Worm (Caenorhabditis elegans) whole organism, early embryonic: ENCODE measurements around the gene cox-14.

Source experiments
- B0310.2 ChIP-seq: sonication (generic microtip); optimal IDR thresholded peaks from 2 replicates; lab custom pipeline; 2016; ENCODE audit warnings: mild to moderate bottlenecking, missing genetic modification characterization, missing compliant biosample characterization
- F13C5.2 ChIP-seq: sonication (generic microtip); optimal IDR thresholded peaks from 2 replicates; lab custom pipeline; 2017; ENCODE audit warnings: mild to moderate bottlenecking, missing genetic modification characterization, inconsistent platforms, missing compliant biosample characterization
- aly-1 ChIP-seq: sonication (generic microtip); optimal IDR thresholded peaks from 2 replicates; lab custom pipeline; 2016; ENCODE audit warnings: missing genetic modification characterization, missing compliant biosample characterization
- ama-1 ChIP-seq: fragments of 150-350 bp; optimal IDR thresholded peaks from 2 replicates; lab custom pipeline; 2014
- ceh-13 ChIP-seq: fragments of 200-800 bp; sonication (Bioruptor generic); optimal IDR thresholded peaks from 2 replicates; lab custom pipeline; 2018; ENCODE audit warnings: mild to moderate bottlenecking, missing genetic modification characterization, missing compliant biosample characterization
- ceh-36 ChIP-seq: sonication (generic microtip); optimal IDR thresholded peaks from 2 replicates; lab custom pipeline; 2016; ENCODE audit warnings: missing genetic modification characterization, inconsistent platforms, missing compliant biosample characterization
- ets-7 ChIP-seq: sonication (generic microtip); optimal IDR thresholded peaks from 2 replicates; lab custom pipeline; 2016; ENCODE audit warnings: missing genotype, missing genetic modification characterization, missing compliant biosample characterization
- flt-1 ChIP-seq: fragments of 200-800 bp; sonication (Bioruptor generic); IDR thresholded peaks from 2 replicates; pipeline ENCODE4 v1.3.6; 2022; ENCODE audit warnings: missing genetic modification characterization, missing compliant biosample characterization
- hmbx-1 ChIP-seq: sonication (generic microtip); optimal IDR thresholded peaks from 2 replicates; lab custom pipeline; 2016; ENCODE audit warnings: mild to moderate bottlenecking, missing genetic modification characterization, missing compliant biosample characterization
- hmg-4 ChIP-seq: fragments of 200-800 bp; sonication (Bioruptor generic); optimal IDR thresholded peaks from 2 replicates; lab custom pipeline; 2018; ENCODE audit warnings: mild to moderate bottlenecking, missing genetic modification characterization, missing compliant biosample characterization
- hnd-1 ChIP-seq: sonication (generic microtip); optimal IDR thresholded peaks from 2 replicates; lab custom pipeline; 2016; ENCODE audit warnings: missing genetic modification characterization, missing compliant biosample characterization
- pes-1 ChIP-seq: fragments of 200-800 bp; sonication (Bioruptor generic); IDR thresholded peaks from 2 replicates; pipeline ENCODE4 v1.3.6; 2022; ENCODE audit warnings: missing genetic modification reagents, missing genetic modification characterization, missing compliant biosample characterization
- scrt-1 ChIP-seq: fragments of 200-800 bp; sonication (Bioruptor generic); IDR thresholded peaks from 2 replicates; pipeline ENCODE4 v1.3.6; 2022; ENCODE audit warnings: missing genetic modification characterization, missing compliant biosample characterization
- sea-1 ChIP-seq: fragments of 200-800 bp; sonication (Bioruptor generic); conservative IDR thresholded peaks from 2 replicates; pipeline ENCODE4 v1.3.6; 2022; ENCODE audit warnings: missing genetic modification characterization, missing compliant biosample characterization
- tbx-11 ChIP-seq: fragments of 200-800 bp; sonication (Bioruptor generic); IDR thresholded peaks from 2 replicates; pipeline ENCODE4 v1.3.6; 2022; ENCODE audit warnings: missing genetic modification characterization, missing compliant biosample characterization
- tbx-37 ChIP-seq: fragments of 200-800 bp; sonication (Bioruptor generic); conservative IDR thresholded peaks from 2 replicates; pipeline ENCODE4 v1.3.6; 2022; ENCODE audit warnings: missing genetic modification reagents, missing genetic modification characterization, missing compliant biosample characterization
- tra-4 ChIP-seq: sonication (generic microtip); optimal IDR thresholded peaks from 2 replicates; lab custom pipeline; 2017; ENCODE audit warnings: missing genetic modification characterization, missing compliant biosample characterization

cox-14 gene

DNA sequence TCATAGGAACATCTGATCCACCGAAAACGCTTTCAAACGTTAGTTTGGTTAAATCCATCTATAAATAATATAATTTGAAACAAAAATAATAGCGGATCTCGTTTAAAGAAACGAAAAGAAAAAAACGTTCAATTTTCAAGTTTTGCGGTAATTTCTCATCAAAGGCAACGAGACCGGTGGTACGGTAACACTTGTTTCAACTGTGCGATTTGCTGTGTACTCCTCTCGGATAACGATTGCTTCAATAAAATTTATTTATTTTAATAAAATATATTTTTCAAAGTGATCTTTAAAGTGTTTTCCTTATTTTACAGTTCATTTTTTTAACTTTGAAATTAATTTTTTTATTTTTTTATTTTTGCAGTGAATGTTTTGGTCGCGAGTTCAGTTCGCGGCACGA is at the start of gene cox-14, which contains the start of gene rde-4:
TSS of gene cox-14 (plus strand) at position 356 of the 400 bp plus-strand sequence.
TSS of gene rde-4 (minus strand) at position 60 of the 400 bp plus-strand sequence.
- no peak for TF ChIP-seq hmg-4
- no peak for TF ChIP-seq ceh-13 (GFP tag; lab: Kevin White, UChicago)
- no peak for TF ChIP-seq pes-1 (GFP tag; lab: Robert Waterston, UW)
- no peak for TF ChIP-seq tbx-11 (GFP tag; lab: Robert Waterston, UW)
- no peak for TF ChIP-seq flt-1
- no peak for TF ChIP-seq scrt-1 (GFP tag; lab: Robert Waterston, UW)
- TF ChIP-seq ceh-36 (tag; lab: Kevin White, UChicago) = no peak
- TF ChIP-seq tra-4 (tag; lab: Kevin White, UChicago) = no peak
- TF ChIP-seq aly-1 = no peak
- no peak for TF ChIP-seq sea-1 (GFP tag; lab: Robert Waterston, UW)
- TF ChIP-seq B0310.2 (tag; lab: Kevin White, UChicago) = no peak
- no peak for TF ChIP-seq ama-1 (lab: Kevin White, UChicago)
- TF ChIP-seq hmbx-1 (tag; lab: Kevin White, UChicago) = no peak
- no peak for TF ChIP-seq hnd-1 (tag; lab: Kevin White, UChicago)
- no peak for TF ChIP-seq F13C5.2 (tag; lab: Kevin White, UChicago)
- no peak for TF ChIP-seq tbx-37 (GFP tag; lab: Robert Waterston, UW)
- TF ChIP-seq ets-7 = no peak

DNA sequence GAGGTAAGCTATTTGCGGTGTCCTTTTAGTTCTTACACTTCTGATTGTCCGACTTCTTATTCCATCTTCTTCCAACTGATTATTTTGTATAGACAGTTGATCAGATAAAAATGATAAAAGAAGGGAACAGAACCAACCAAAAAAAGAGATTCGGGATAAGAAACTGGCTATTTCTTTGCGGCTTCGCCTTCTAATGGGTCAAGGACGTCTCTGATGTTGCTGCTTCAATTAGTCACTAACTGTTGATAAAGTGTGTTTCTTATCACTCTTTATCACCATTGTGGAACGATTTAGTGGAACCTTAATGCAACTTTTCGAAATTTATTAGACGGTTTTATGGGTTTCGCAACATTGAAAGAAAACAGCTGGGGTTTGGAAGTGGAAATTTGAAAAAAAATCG is 48.5 kb upstream of the cox-14 start:
- no peak for TF ChIP-seq hnd-1 (tag; lab: Kevin White, UChicago)
- TF ChIP-seq tbx-11 (GFP tag; lab: Robert Waterston, UW) = no peak
- no peak for TF ChIP-seq sea-1 (GFP tag; lab: Robert Waterston, UW)
- no peak for TF ChIP-seq ets-7
- TF ChIP-seq ceh-13 (GFP tag; lab: Kevin White, UChicago) = no peak
- TF ChIP-seq B0310.2 (tag; lab: Kevin White, UChicago) = no peak
- no peak for TF ChIP-seq scrt-1 (GFP tag; lab: Robert Waterston, UW)
- no peak for TF ChIP-seq ceh-36 (tag; lab: Kevin White, UChicago)
- no peak for TF ChIP-seq hmbx-1 (tag; lab: Kevin White, UChicago)
- no peak for TF ChIP-seq tbx-37 (GFP tag; lab: Robert Waterston, UW)
- TF ChIP-seq hmg-4 = no peak
- no peak for TF ChIP-seq ama-1 (lab: Kevin White, UChicago)
- no peak for TF ChIP-seq F13C5.2 (tag; lab: Kevin White, UChicago)
- TF ChIP-seq pes-1 (GFP tag; lab: Robert Waterston, UW) = no peak
- TF ChIP-seq tra-4 (tag; lab: Kevin White, UChicago) = no peak
- no peak for TF ChIP-seq aly-1
- no peak for TF ChIP-seq flt-1

DNA sequence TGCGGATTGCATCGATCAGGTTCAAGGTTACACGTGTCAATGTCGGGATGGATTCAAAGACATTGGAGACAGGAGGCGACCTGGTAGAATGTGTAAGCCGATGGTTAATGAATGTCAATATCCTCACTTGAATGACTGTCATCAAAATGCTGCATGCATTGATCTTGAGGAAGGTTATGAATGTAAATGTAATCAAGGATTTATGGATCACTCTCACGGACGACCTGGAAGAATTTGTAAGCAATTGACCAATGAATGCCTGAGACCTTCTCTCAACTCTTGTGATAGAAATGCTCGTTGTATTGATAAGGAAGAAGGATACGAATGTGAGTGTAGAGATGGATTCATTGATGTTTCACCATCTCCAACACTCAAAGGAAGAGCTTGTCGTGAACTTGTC is 40.7 kb upstream of the cox-14 start:
- TF ChIP-seq hmg-4 (no peak), tra-4 (tag; lab: Kevin White, UChicago) (no peak), sea-1 (GFP tag; lab: Robert Waterston, UW) (no peak), pes-1 (GFP tag; lab: Robert Waterston, UW) (no peak), hnd-1 (tag; lab: Kevin White, UChicago) (no peak), ets-7 (no peak), aly-1 (no peak), tbx-37 (GFP tag; lab: Robert Waterston, UW) (no peak), scrt-1 (GFP tag; lab: Robert Waterston, UW) (no peak), flt-1 (no peak), ama-1 (lab: Kevin White, UChicago) (no peak), ceh-13 (GFP tag; lab: Kevin White, UChicago) (no peak), tbx-11 (GFP tag; lab: Robert Waterston, UW) (no peak), ceh-36 (tag; lab: Kevin White, UChicago) (no peak), B0310.2 (tag; lab: Kevin White, UChicago) (no peak), hmbx-1 (tag; lab: Kevin White, UChicago) (no peak), F13C5.2 (tag; lab: Kevin White, UChicago) (no peak)

DNA sequence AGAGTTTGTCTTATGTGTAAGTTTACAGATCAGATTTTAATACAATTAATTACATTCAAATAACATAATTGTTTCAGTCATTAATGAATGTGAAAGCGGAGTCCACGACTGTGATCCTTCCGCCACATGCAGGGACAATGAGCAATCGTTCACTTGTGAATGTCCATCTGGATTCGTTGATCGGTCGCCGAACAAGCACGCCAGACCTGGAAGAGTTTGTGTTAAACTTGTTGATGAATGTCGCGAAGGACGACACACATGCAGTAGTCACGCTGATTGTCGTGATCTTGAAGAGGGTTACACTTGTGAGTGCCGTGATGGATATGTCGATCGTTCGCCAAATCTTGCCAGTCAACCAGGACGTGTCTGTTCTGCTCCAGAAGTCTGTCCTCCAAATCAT is 40.2 kb upstream of the cox-14 start:
- TF ChIP-seq ets-7 (no peak), pes-1 (GFP tag; lab: Robert Waterston, UW) (no peak), ceh-13 (GFP tag; lab: Kevin White, UChicago) (no peak), B0310.2 (tag; lab: Kevin White, UChicago) (no peak), F13C5.2 (tag; lab: Kevin White, UChicago) (no peak), hmbx-1 (tag; lab: Kevin White, UChicago) (no peak), tbx-11 (GFP tag; lab: Robert Waterston, UW) (no peak), ceh-36 (tag; lab: Kevin White, UChicago) (no peak)

DNA sequence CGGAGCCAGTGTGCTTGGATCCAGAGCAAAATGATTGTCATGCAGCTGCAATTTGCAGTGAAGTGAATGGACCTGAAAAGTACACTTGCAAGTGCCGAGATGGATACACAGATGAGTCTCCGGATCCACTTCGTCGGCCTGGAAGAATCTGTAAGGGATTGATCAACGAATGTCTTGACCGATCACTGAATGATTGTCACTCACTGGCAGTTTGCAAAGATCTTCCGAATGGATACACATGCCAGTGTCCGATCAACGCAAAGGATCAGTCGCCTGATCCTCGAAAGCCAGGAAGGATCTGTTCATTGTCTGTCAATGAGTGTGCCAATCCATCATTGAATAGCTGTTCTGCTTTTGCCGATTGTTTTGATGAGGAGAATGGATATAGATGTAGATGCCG is 39.3 kb upstream of the cox-14 start:
- TF ChIP-seq flt-1 (no peak), aly-1 (no peak), tra-4 (tag; lab: Kevin White, UChicago) (no peak), ceh-13 (GFP tag; lab: Kevin White, UChicago) (no peak)

DNA sequence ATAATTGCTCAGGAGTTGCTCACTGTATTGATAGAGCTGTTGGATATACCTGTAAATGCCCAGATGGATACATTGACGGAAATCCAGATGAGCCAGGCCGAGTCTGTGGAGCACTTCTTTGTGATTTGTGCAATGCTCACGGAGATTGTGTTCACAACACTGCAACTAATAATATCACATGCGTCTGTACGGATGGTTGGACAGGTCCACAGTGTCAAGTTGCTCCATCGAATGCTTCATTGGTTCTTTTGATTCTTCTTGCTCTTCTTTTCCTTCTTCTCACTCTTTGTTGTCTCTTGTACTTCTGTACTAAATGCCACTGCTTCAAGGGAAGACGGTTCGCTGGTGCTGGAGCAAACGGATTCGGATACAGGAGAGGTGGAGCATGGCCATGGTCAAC is 36.9 kb upstream of the cox-14 start:
- TF ChIP-seq ceh-13 (GFP tag; lab: Kevin White, UChicago) (no peak), flt-1 (no peak), sea-1 (GFP tag; lab: Robert Waterston, UW) (no peak), scrt-1 (GFP tag; lab: Robert Waterston, UW) (no peak), pes-1 (GFP tag; lab: Robert Waterston, UW) (no peak)

DNA sequence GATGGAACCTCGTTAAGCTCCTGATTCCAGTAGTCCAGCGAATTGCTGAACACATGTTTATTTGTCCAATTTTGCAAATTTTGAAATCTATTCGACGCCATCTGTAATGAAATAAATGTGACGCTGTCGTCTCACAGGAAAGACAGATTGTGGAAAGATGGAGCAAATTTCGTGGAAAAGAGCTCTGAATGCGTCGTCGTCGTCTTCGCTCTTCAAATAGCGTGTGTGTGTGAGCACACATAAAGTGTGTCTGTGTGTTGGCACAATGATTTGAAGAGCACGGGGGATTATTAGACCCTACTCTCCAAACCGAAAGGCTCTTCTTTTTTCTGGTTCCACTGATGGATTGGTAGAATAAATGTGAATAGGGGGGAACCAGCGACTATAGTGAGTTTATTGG is 32.6 kb upstream of the cox-14 start, which contains the start of gene unc-47:
TSS of gene unc-47 (minus strand) at position 101 of the 400 bp plus-strand sequence.
- TF ChIP-seq flt-1 = no peak
- TF ChIP-seq hnd-1 (tag; lab: Kevin White, UChicago) = no peak
- no peak for TF ChIP-seq sea-1 (GFP tag; lab: Robert Waterston, UW)
- TF ChIP-seq aly-1 = no peak

DNA sequence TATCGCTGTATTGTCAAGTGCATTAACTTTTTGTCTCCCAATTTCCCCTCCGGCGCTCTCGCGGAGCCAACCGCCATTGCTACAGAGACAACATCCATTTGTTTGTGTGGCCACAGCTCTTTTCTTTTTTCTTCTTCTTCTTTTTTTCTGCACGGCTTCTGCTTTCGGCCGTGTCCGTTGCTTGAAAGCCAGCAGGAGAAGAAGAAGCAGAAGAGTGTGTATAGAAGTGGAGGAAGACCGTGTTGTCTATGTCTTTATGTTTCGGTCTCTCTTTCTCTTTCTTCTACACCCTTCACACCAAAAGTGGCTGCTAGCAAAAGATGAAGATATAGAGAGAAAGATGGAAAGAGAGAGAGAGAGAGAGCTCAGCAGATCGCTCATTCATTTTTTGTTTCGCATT is 30.9 kb upstream of the cox-14 start:
- TF ChIP-seq tbx-11 (GFP tag; lab: Robert Waterston, UW) (no peak), hmbx-1 (tag; lab: Kevin White, UChicago) (no peak)
